Worm (Caenorhabditis elegans) whole organism, L3 larva: Measurements from ENCODE around the gene pole-4.

Experiments used
- aly-2 ChIP-seq: fragments of 150-350 bp; optimal IDR thresholded peaks from 2 replicates; lab custom pipeline; 2014; ENCODE audit warnings: missing biosample characterization, missing genetic modification characterization
- ama-1 ChIP-seq: fragments of 150-350 bp; optimal IDR thresholded peaks from 2 replicates; lab custom pipeline; 2018
- ceh-16 ChIP-seq: sonication (generic microtip); optimal IDR thresholded peaks from 2 replicates; lab custom pipeline; 2017; ENCODE audit warnings: missing biosample characterization, missing genetic modification characterization
- ceh-28 ChIP-seq: fragments of 150-350 bp; optimal IDR thresholded peaks from 2 replicates; lab custom pipeline; 2014; ENCODE audit warnings: missing biosample characterization, missing genetic modification reagents, missing genetic modification characterization
- elt-1 ChIP-seq: fragments of 150-350 bp; optimal IDR thresholded peaks from 2 replicates; lab custom pipeline; 2014; ENCODE audit warnings: missing biosample characterization, missing genetic modification characterization
- fos-1 ChIP-seq: fragments of 150-350 bp; optimal IDR thresholded peaks from 2 replicates; lab custom pipeline; 2014; ENCODE audit warnings: missing biosample characterization, missing genetic modification characterization
- lin-39 ChIP-seq: fragments of 150-350 bp; optimal IDR thresholded peaks from 2 replicates; lab custom pipeline; 2018; ENCODE audit warnings: missing biosample characterization, missing genetic modification reagents, missing genetic modification characterization
- nfya-1 ChIP-seq: sonication (generic microtip); optimal IDR thresholded peaks from 2 replicates; lab custom pipeline; 2017; ENCODE audit warnings: missing genetic modification characterization, mild to moderate bottlenecking, missing compliant biosample characterization, antibody characterized with exemption, moderate library complexity; ENCODE audit not compliant: insufficient read depth
- nhr-28 ChIP-seq: fragments of 150-350 bp; optimal IDR thresholded peaks from 2 replicates; lab custom pipeline; 2014; ENCODE audit warnings: missing biosample characterization, missing genetic modification characterization

DNA sequence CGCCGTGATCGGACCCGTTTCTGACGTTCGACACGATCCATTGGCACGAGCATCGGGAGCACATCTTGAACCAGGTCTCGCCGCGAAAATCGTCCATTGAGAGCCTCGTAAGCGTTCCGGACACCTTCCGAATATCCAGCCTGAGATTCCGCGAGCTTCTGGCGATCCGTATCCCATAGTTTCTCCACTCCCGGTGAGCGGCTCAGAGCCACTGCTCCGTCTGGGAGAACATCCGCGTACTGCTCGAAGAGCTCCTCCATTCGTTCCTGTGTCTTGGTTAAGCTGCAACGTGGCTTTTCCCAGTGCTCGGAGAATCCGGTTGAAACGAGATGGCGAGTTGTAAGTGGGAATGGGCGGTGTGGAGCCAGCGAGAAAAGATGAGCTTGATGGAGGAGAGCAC lies 36.0 kb upstream of the pole-4 start:
- TF ChIP-seq nfya-1 (no peak), ama-1 (no peak), nhr-28 (tag; lab: Kevin White, UChicago) (no peak), fos-1 (no peak), ceh-16 (tag; lab: Kevin White, UChicago) (no peak), aly-2 (no peak), elt-1 (tag; lab: Kevin White, UChicago) (no peak), lin-39 (tag; lab: Kevin White, UChicago) (no peak), ceh-28 (no peak)
